Worm (Caenorhabditis elegans) whole organism, early embryonic: ENCODE measurements around the gene ddi-1.

Source experiments
- B0310.2 ChIP-seq: sonication (generic microtip); optimal IDR thresholded peaks from 2 replicates; lab custom pipeline; 2016; ENCODE audit warnings: mild to moderate bottlenecking, missing genetic modification characterization, missing compliant biosample characterization
- F13C5.2 ChIP-seq: sonication (generic microtip); optimal IDR thresholded peaks from 2 replicates; lab custom pipeline; 2017; ENCODE audit warnings: mild to moderate bottlenecking, missing genetic modification characterization, inconsistent platforms, missing compliant biosample characterization
- ama-1 ChIP-seq: fragments of 150-350 bp; optimal IDR thresholded peaks from 2 replicates; lab custom pipeline; 2014
- ceh-36 ChIP-seq: sonication (generic microtip); optimal IDR thresholded peaks from 2 replicates; lab custom pipeline; 2016; ENCODE audit warnings: missing genetic modification characterization, inconsistent platforms, missing compliant biosample characterization
- flt-1 ChIP-seq: fragments of 200-800 bp; sonication (Bioruptor generic); IDR thresholded peaks from 2 replicates; pipeline ENCODE4 v1.3.6; 2022; ENCODE audit warnings: missing genetic modification characterization, missing compliant biosample characterization
- sea-1 ChIP-seq: fragments of 200-800 bp; sonication (Bioruptor generic); conservative IDR thresholded peaks from 2 replicates; pipeline ENCODE4 v1.3.6; 2022; ENCODE audit warnings: missing genetic modification characterization, missing compliant biosample characterization
- tbx-11 ChIP-seq: fragments of 200-800 bp; sonication (Bioruptor generic); IDR thresholded peaks from 2 replicates; pipeline ENCODE4 v1.3.6; 2022; ENCODE audit warnings: missing genetic modification characterization, missing compliant biosample characterization
- tra-4 ChIP-seq: sonication (generic microtip); optimal IDR thresholded peaks from 2 replicates; lab custom pipeline; 2017; ENCODE audit warnings: missing genetic modification characterization, missing compliant biosample characterization

ce11 chrIV:6554865-6555264 lies 32.2 kb downstream of the ddi-1 start:
- TF ChIP-seq ama-1 (lab: Kevin White, UChicago) (no peak), F13C5.2 (tag; lab: Kevin White, UChicago) (no peak), tbx-11 (GFP tag; lab: Robert Waterston, UW) (no peak), B0310.2 (no peak), sea-1 (GFP tag; lab: Robert Waterston, UW) (no peak), ceh-36 (tag; lab: Kevin White, UChicago) (no peak), flt-1 (GFP tag; lab: Robert Waterston, UW) (no peak), tra-4 (no peak)
